Fruit fly (Drosophila melanogaster) whole organism, prepupa: ENCODE measurements around the gene CG7974.

Experiments used
- Blimp-1 ChIP-seq: fragments of 200-800 bp; sonication (Bioruptor generic); optimal IDR thresholded peaks from 3 replicates; lab custom pipeline; 2017; ENCODE audit warnings: missing biosample characterization, missing genetic modification characterization, mild to moderate bottlenecking, moderate library complexity, missing genetic modification reagents
- CG10631 ChIP-seq: fragments of 200-800 bp; sonication (Bioruptor generic); optimal IDR thresholded peaks from 2 replicates; lab custom pipeline; 2016; ENCODE audit warnings: missing biosample characterization, missing genetic modification characterization
- CG10669 ChIP-seq: fragments of 200-800 bp; sonication (Bioruptor generic); optimal IDR thresholded peaks from 3 replicates; lab custom pipeline; 2018; ENCODE audit warnings: missing biosample characterization, mild to moderate bottlenecking, missing genetic modification characterization, moderate library complexity
- CG11294 ChIP-seq: fragments of 200-800 bp; sonication (Bioruptor generic); IDR thresholded peaks from 2 replicates; pipeline ENCODE4 v1.3.6; 2022; ENCODE audit warnings: missing biosample characterization, missing genetic modification characterization
- CG11762 ChIP-seq: fragments of 200-800 bp; sonication (Bioruptor generic); optimal IDR thresholded peaks from 3 replicates; lab custom pipeline; 2016; ENCODE audit warnings: missing biosample characterization, missing genetic modification characterization; ENCODE audit not compliant: insufficient read depth
- CG11902 ChIP-seq: fragments of 200-800 bp; sonication (Bioruptor generic); optimal IDR thresholded peaks from 3 replicates; lab custom pipeline; 2016; ENCODE audit warnings: missing biosample characterization, missing genetic modification characterization
- CG1621 ChIP-seq: fragments of 200-800 bp; sonication (Bioruptor generic); optimal IDR thresholded peaks from 3 replicates; lab custom pipeline; 2018; ENCODE audit warnings: missing biosample characterization, mild to moderate bottlenecking, missing genetic modification characterization
- CG16779 ChIP-seq: fragments of 200-800 bp; sonication (Bioruptor generic); optimal IDR thresholded peaks from 3 replicates; lab custom pipeline; 2017; ENCODE audit warnings: missing biosample characterization, mild to moderate bottlenecking, missing genetic modification characterization
- CG3032 ChIP-seq: fragments of 200-800 bp; optimal IDR thresholded peaks from 2 replicates; lab custom pipeline; 2019; ENCODE audit warnings: missing biosample characterization, mild to moderate bottlenecking, missing genetic modification characterization, moderate library complexity
- CG32006 ChIP-seq: fragments of 200-800 bp; sonication (Bioruptor generic); optimal IDR thresholded peaks from 3 replicates; lab custom pipeline; 2017; ENCODE audit warnings: missing biosample characterization, mild to moderate bottlenecking, missing genetic modification characterization
- CG34406 ChIP-seq: fragments of 200-800 bp; sonication (Bioruptor generic); optimal IDR thresholded peaks from 3 replicates; lab custom pipeline; 2016; ENCODE audit warnings: missing biosample characterization, missing genetic modification characterization
- CG4318 ChIP-seq: fragments of 200-800 bp; sonication (Bioruptor generic); optimal IDR thresholded peaks from 3 replicates; lab custom pipeline; 2017; ENCODE audit warnings: missing biosample characterization, mild to moderate bottlenecking, missing genetic modification characterization
- CG6163 ChIP-seq: fragments of 200-800 bp; sonication (Bioruptor generic); IDR thresholded peaks from 3 replicates; pipeline ENCODE4 v1.3.6; 2022; ENCODE audit warnings: missing biosample characterization, missing genetic modification characterization
- CG6276 ChIP-seq: fragments of 200-800 bp; sonication (Bioruptor generic); optimal IDR thresholded peaks from 2 replicates; lab custom pipeline; 2017; ENCODE audit warnings: missing biosample characterization, mild to moderate bottlenecking, missing genetic modification characterization
- CG6792 ChIP-seq: fragments of 200-800 bp; sonication (Bioruptor generic); optimal IDR thresholded peaks from 3 replicates; lab custom pipeline; 2016; ENCODE audit warnings: missing biosample characterization, missing genetic modification characterization
- CG6808 ChIP-seq: fragments of 200-800 bp; sonication (Bioruptor generic); optimal IDR thresholded peaks from 3 replicates; lab custom pipeline; 2017; ENCODE audit warnings: missing biosample characterization, missing genetic modification characterization, mild to moderate bottlenecking, moderate library complexity, missing genetic modification reagents
- CG6854 ChIP-seq: fragments of 200-800 bp; sonication (Bioruptor generic); optimal IDR thresholded peaks from 2 replicates; lab custom pipeline; 2017; ENCODE audit warnings: missing biosample characterization, mild to moderate bottlenecking, missing genetic modification characterization
- CG8119 ChIP-seq: fragments of 200-800 bp; sonication (Bioruptor generic); IDR thresholded peaks from 3 replicates; pipeline ENCODE4 v1.3.6; 2022; ENCODE audit warnings: missing biosample characterization, missing genetic modification characterization
- CG8319 ChIP-seq: fragments of 200-800 bp; sonication (Bioruptor generic); optimal IDR thresholded peaks from 3 replicates; lab custom pipeline; 2016; ENCODE audit warnings: missing biosample characterization, missing genetic modification characterization
- CG8632 ChIP-seq: fragments of 200-800 bp; sonication (Bioruptor generic); optimal IDR thresholded peaks from 3 replicates; lab custom pipeline; 2016; ENCODE audit warnings: missing biosample characterization, missing genetic modification characterization
- CG9139 ChIP-seq: fragments of 200-800 bp; sonication (Bioruptor generic); optimal IDR thresholded peaks from 3 replicates; lab custom pipeline; 2017; ENCODE audit warnings: missing biosample characterization, mild to moderate bottlenecking, missing genetic modification characterization
- Eip75B ChIP-seq: fragments of 200-800 bp; sonication (Bioruptor generic); optimal IDR thresholded peaks from 3 replicates; lab custom pipeline; 2016; ENCODE audit warnings: missing biosample characterization, missing genetic modification characterization
- Eip78C ChIP-seq: fragments of 200-800 bp; sonication (Bioruptor generic); peaks from one replicate; lab custom pipeline; 2016; ENCODE audit warnings: missing biosample characterization, missing genetic modification characterization
- Ets21C ChIP-seq: fragments of 200-800 bp; sonication (Bioruptor generic); optimal IDR thresholded peaks from 3 replicates; lab custom pipeline; 2016; ENCODE audit warnings: missing biosample characterization, missing genetic modification characterization
- Ets96B ChIP-seq: fragments of 200-800 bp; optimal IDR thresholded peaks from 2 replicates; lab custom pipeline; 2019; ENCODE audit warnings: missing biosample characterization, mild to moderate bottlenecking, missing genetic modification characterization, moderate library complexity
- Gug ChIP-seq: fragments of 200-800 bp; sonication (Bioruptor generic); IDR thresholded peaks from 2 replicates; pipeline ENCODE4 v1.3.6; 2022; ENCODE audit warnings: missing biosample characterization, missing genetic modification characterization
- Hr38 ChIP-seq: sonication (Bioruptor generic); optimal IDR thresholded peaks from 2 replicates; lab custom pipeline; 2016; ENCODE audit warnings: missing biosample characterization, missing genetic modification characterization
- Hr39 ChIP-seq: fragments of 200-800 bp; sonication (Bioruptor generic); optimal IDR thresholded peaks from 2 replicates; lab custom pipeline; 2016; ENCODE audit warnings: missing biosample characterization, missing genetic modification characterization
- Hr4 ChIP-seq: fragments of 200-800 bp; sonication (Bioruptor generic); optimal IDR thresholded peaks from 3 replicates; lab custom pipeline; 2016; ENCODE audit warnings: missing biosample characterization, missing genetic modification characterization
- OdsH ChIP-seq: fragments of 200-800 bp; sonication (Bioruptor generic); optimal IDR thresholded peaks from 3 replicates; lab custom pipeline; 2016; ENCODE audit warnings: missing biosample characterization, missing genetic modification characterization
- Smox ChIP-seq: fragments of 200-800 bp; sonication (Bioruptor generic); optimal IDR thresholded peaks from 3 replicates; lab custom pipeline; 2016; ENCODE audit warnings: missing biosample characterization, missing genetic modification characterization
- Sox102F ChIP-seq: fragments of 200-800 bp; sonication (Bioruptor generic); optimal IDR thresholded peaks from 2 replicates; lab custom pipeline; 2016; ENCODE audit warnings: missing biosample characterization, mild to moderate bottlenecking, missing genetic modification characterization
- Sox14 ChIP-seq: fragments of 200-800 bp; sonication (Bioruptor generic); optimal IDR thresholded peaks from 3 replicates; lab custom pipeline; 2016; ENCODE audit warnings: missing biosample characterization, missing genetic modification characterization
- Sox15 ChIP-seq: fragments of 200-800 bp; sonication (Bioruptor generic); optimal IDR thresholded peaks from 3 replicates; lab custom pipeline; 2016; ENCODE audit warnings: missing biosample characterization, missing genetic modification characterization
- achi ChIP-seq: fragments of 200-800 bp; sonication (Bioruptor generic); optimal IDR thresholded peaks from 3 replicates; lab custom pipeline; 2016; ENCODE audit warnings: missing biosample characterization, missing genetic modification characterization
- cyc ChIP-seq: fragments of 200-800 bp; sonication (Bioruptor generic); optimal IDR thresholded peaks from 3 replicates; lab custom pipeline; 2016; ENCODE audit warnings: missing biosample characterization, missing genetic modification characterization
- dac ChIP-seq: fragments of 200-800 bp; sonication (Bioruptor generic); optimal IDR thresholded peaks from 2 replicates; lab custom pipeline; 2017; ENCODE audit warnings: missing biosample characterization, mild to moderate bottlenecking, missing genetic modification characterization
- dsx ChIP-seq: fragments of 200-800 bp; optimal IDR thresholded peaks from 3 replicates; lab custom pipeline; 2019; ENCODE audit warnings: missing biosample characterization, mild to moderate bottlenecking, missing genetic modification characterization, moderate library complexity; ENCODE audit not compliant: poor library complexity, severe bottlenecking
- eg ChIP-seq: fragments of 200-800 bp; sonication (Bioruptor generic); IDR thresholded peaks from 3 replicates; pipeline ENCODE4 v1.3.6; 2022; ENCODE audit warnings: missing biosample characterization, missing genetic modification characterization
- esn ChIP-seq: fragments of 200-800 bp; sonication (Bioruptor generic); optimal IDR thresholded peaks from 2 replicates; lab custom pipeline; 2016; ENCODE audit warnings: missing biosample characterization, mild to moderate bottlenecking, missing genetic modification characterization, moderate library complexity
- fd85E ChIP-seq: fragments of 200-800 bp; sonication (Bioruptor generic); optimal IDR thresholded peaks from 3 replicates; lab custom pipeline; 2016; ENCODE audit warnings: missing biosample characterization, missing genetic modification characterization
- fkh ChIP-seq: fragments of 200-800 bp; sonication (Bioruptor generic); optimal IDR thresholded peaks from 3 replicates; lab custom pipeline; 2017; ENCODE audit warnings: missing biosample characterization, mild to moderate bottlenecking, missing genetic modification characterization, moderate library complexity
- net ChIP-seq: fragments of 200-800 bp; sonication (Bioruptor generic); optimal IDR thresholded peaks from 3 replicates; lab custom pipeline; 2016; ENCODE audit warnings: missing biosample characterization, missing genetic modification characterization
- salr ChIP-seq, 2 experiments: fragments of 200-800 bp; sonication (Bioruptor generic); optimal IDR thresholded peaks; 3 replicates each; lab custom pipeline; 2016 to 2018; ENCODE audit warnings: missing biosample characterization in 2 of 2, missing genetic modification characterization in 2 of 2, mild to moderate bottlenecking in 1 of 2
- svp ChIP-seq: fragments of 200-800 bp; sonication (Bioruptor generic); peaks from one replicate; lab custom pipeline; 2016; ENCODE audit warnings: missing biosample characterization, missing genetic modification characterization
- vri ChIP-seq: fragments of 200-800 bp; sonication (Bioruptor generic); optimal IDR thresholded peaks from 3 replicates; lab custom pipeline; 2016; ENCODE audit warnings: missing biosample characterization, mild to moderate bottlenecking, missing genetic modification characterization

The CG7974 gene

dm6 chr3L:1664876-1665275 is at the start of gene CG7974, which contains the start of gene Srrm234:
Gene CG7974, plus strand, starts transcription at chr3L:1665138.
Gene Srrm234, minus strand, starts transcription at chr3L:1665064.
- TF ChIP-seq Smox (GFP tag; lab: Kevin White, UChicago): no peak
- peak; percentile 93 for TF ChIP-seq achi (GFP tag; lab: Kevin White, UChicago)

dm6 chr3L:1615701-1616100 is 49.2 kb upstream of the CG7974 start, which contains the start of gene CG12105:
Gene CG12105, minus strand, starts transcription at chr3L:1615801.
- TF ChIP-seq CG11762 (GFP tag; lab: Kevin White, UChicago) (no peak), fd85E (no peak), Gug (GFP tag; lab: Robert Waterston, UW) (no peak), cyc (GFP tag; lab: Kevin White, UChicago) (no peak), CG8632 (GFP tag; lab: Kevin White, UChicago) (no peak), CG6808 (no peak), Eip75B (no peak), fkh (no peak), CG3032 (tag; lab: Kevin White, UChicago) (no peak), eg (GFP tag; lab: Robert Waterston, UW) (no peak), CG6276 (GFP tag; lab: Kevin White, UChicago) (no peak), Sox15 (GFP tag; lab: Kevin White, UChicago) (no peak), OdsH (GFP tag; lab: Kevin White, UChicago) (no peak), CG6854 (GFP tag; lab: Kevin White, UChicago) (no peak), net (GFP tag; lab: Kevin White, UChicago) (no peak), Ets21C (GFP tag; lab: Kevin White, UChicago) (no peak), Blimp-1 (GFP tag; lab: Kevin White, UChicago) (no peak), Hr39 (no peak), CG6163 (no peak), Eip78C (no peak)

- TF ChIP-seq dac (GFP tag; lab: Kevin White, UChicago) (no peak), Hr38 (GFP tag; lab: Kevin White, UChicago) (no peak), CG11294 (no peak), CG11902 (peak; percentile 44), Eip78C (no peak), CG6854 (GFP tag; lab: Kevin White, UChicago) (peak; percentile 11), esn (GFP tag; lab: Kevin White, UChicago) (no peak), CG6276 (GFP tag; lab: Kevin White, UChicago) (no peak), Hr39 (peak; percentile 57), Sox102F (GFP tag; lab: Kevin White, UChicago) (no peak), CG1621 (tag; lab: Kevin White, UChicago) (no peak), CG6792 (GFP tag; lab: Kevin White, UChicago) (no peak), Ets96B (tag; lab: Kevin White, UChicago) (no peak), CG8319 (GFP tag; lab: Kevin White, UChicago) (no peak), achi (GFP tag; lab: Kevin White, UChicago) (peak; percentile 27), CG9139 (GFP tag; lab: Kevin White, UChicago) (no peak), dsx (no peak), eg (GFP tag; lab: Robert Waterston, UW) (no peak), CG34406 (no peak), CG3032 (tag; lab: Kevin White, UChicago) (no peak), CG4318 (no peak), OdsH (GFP tag; lab: Kevin White, UChicago) (no peak), CG8119 (GFP tag; lab: Robert Waterston, UW) (no peak), CG16779 (tag; lab: Kevin White, UChicago) (no peak), CG32006 (GFP tag; lab: Kevin White, UChicago) (peak; percentile 23), vri (GFP tag; lab: Kevin White, UChicago) (peak; percentile 77), Smox (GFP tag; lab: Kevin White, UChicago) (peak; percentile 23), Ets21C (GFP tag; lab: Kevin White, UChicago) (no peak), Hr4 (GFP tag; lab: Kevin White, UChicago) (no peak), Blimp-1 (GFP tag; lab: Kevin White, UChicago) (no peak), Sox14 (peak; percentile 47), salr (GFP tag; optimal IDR thresholded peaks at IDR 0.05; lab: Kevin White, UChicago) (no peak), CG10669 (GFP tag; lab: Kevin White, UChicago) (no peak), CG8632 (GFP tag; lab: Kevin White, UChicago) (no peak), CG10631 (GFP tag; lab: Kevin White, UChicago) (no peak), cyc (GFP tag; lab: Kevin White, UChicago) (peak; percentile 49), svp (peak; percentile 84), fd85E (no peak)
These were observed 46.7 kb upstream of the CG7974 start, which contains the start of the genes CG13926, ABCB7 and CG33230 for dm6 chr3L:1618116-1618727. Gene CG13926, minus strand, starts transcription at chr3L:1618158. Gene ABCB7, plus strand, starts transcription at chr3L:1618414. Gene CG33230, plus strand, starts transcription at chr3L:1618414.
